Fruit fly (Drosophila melanogaster): ENCODE results near the gene CG42726.

DNA sequence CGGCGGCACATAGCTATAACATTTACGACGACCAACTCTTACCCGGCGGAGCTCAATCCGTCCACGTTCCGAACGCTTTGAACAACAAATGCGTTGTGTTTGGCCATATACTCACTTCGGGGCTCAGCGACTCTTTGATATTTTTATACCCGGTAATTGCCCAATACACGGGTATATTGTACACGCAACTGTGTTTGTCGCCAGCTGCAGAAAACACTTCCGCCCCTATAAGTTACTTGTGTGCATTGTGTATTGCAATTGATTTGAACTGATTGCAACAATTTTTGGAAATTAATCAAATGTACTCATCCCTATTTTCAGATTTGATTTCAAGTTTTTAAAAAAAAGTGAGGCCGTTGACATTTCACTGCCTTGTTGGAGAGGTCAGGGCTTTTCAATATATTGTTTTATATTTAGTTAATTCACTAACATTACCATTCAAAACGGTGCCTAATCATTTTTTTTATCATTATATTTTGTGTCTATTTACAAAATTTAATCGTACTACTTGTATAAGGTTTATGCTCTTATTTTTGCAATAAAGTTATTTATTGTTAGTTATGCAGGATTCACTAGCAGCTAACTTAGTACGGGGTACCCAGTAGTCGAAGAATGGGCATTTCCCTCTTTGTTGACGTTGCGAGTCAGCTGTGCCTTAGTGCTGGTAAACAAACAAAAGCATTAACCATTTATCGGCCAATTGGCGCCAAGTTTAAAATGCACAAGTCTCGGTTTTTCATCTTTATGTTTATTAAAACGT is 4.7 kb upstream of the CG42726 start, which contains the start of gene Nagk:
- TF ChIP-seq CG33017 (tag; optimal IDR thresholded peaks at IDR 0.05) (peak; percentile 24), kay (GFP tag; ENCODE audit: borderline replicate concordance) (no peak), CG11617 (GFP tag; optimal IDR thresholded peaks at IDR 0.05) (peak; percentile 86), tj (GFP tag; optimal IDR thresholded peaks at IDR 0.05) (no peak), Crg-1 (GFP tag; optimal IDR thresholded peaks at IDR 0.05) (peak; percentile 78)

Measured in whole organism, adult.